Worm (Caenorhabditis elegans): Measurements from ENCODE around the gene Y51H4A.22.

The Y51H4A.22 gene

DNA sequence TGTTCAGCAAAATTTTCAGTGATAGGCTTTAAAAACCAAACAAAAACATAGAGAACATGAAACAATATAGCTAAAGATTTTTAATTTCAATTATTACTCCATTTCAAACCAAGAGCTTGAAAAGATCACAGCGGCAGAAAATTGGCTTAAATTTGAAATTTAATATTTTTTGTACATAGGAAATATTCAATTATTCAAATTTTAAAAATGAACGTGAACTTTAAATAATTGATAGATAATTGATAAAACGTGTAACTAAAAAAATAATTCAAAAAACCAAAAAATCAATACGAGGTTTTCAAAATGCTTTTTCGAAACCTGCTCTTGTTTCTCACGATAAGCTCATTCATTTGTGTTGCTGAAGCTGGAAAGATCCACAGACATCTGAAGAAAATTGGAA lies at the start of gene Y51H4A.22:
Gene Y51H4A.22 (plus strand): TSS at position 301 of the 400 bp plus-strand sequence.
- TF ChIP-seq eyg-1 (tag; optimal IDR thresholded peaks at IDR 0.05) (no peak), hlh-13 (GFP tag; optimal IDR thresholded peaks at IDR 0.05) (no peak), hlh-8 (tag; optimal IDR thresholded peaks at IDR 0.05) (no peak), ceh-2 (tag; optimal IDR thresholded peaks at IDR 0.05) (no peak), syd-9 (tag; optimal IDR thresholded peaks at IDR 0.05) (no peak), sox-2 (GFP tag; IDR thresholded peaks at IDR 0.05) (no peak), K02D7.2 (tag; optimal IDR thresholded peaks at IDR 0.05) (no peak), tbx-7 (tag; optimal IDR thresholded peaks at IDR 0.05) (no peak), Y22D7AL.16 (tag; optimal IDR thresholded peaks at IDR 0.05) (no peak)

DNA sequence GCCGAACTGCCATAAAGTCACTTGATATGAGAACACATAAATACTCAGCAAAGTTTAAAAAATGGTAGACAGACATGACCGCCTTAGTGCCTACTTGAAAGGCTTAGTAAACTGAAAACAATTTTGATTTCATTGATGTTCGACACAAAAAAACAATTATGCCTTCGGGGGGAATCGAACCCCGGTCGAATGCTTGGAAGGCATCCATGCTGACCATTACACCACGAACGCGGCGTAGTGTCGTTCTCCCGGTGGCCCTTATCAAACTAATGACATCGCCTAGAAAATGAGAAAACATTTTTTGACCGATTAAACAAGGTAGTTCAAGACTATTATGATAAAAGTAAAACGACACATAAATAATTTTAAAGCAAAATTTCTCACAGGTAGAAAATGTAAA lies 36.3 kb upstream of the Y51H4A.22 start:
- TF ChIP-seq madf-2 (tag; optimal IDR thresholded peaks at IDR 0.05) (peak; percentile 48), Y22D7AL.16 (tag; optimal IDR thresholded peaks at IDR 0.05) (no peak), ceh-19 (GFP tag; optimal IDR thresholded peaks at IDR 0.05) (peak; percentile 33), ttx-3 (tag; optimal IDR thresholded peaks at IDR 0.05) (peak; percentile 29), ref-2 (tag; optimal IDR thresholded peaks at IDR 0.05) (no peak), tbx-2 (tag; optimal IDR thresholded peaks at IDR 0.05) (peak; percentile 7), ceh-2 (tag; optimal IDR thresholded peaks at IDR 0.05) (no peak), elt-2 (tag; optimal IDR thresholded peaks at IDR 0.05) (peak; percentile 47), ceh-6 (GFP tag; optimal IDR thresholded peaks at IDR 0.05) (peak; percentile 34), C38D4.7 (GFP tag; optimal IDR thresholded peaks at IDR 0.05) (peak; percentile 19), T23F11.4 (GFP tag; optimal IDR thresholded peaks at IDR 0.05) (no peak), nhr-232 (tag; optimal IDR thresholded peaks at IDR 0.05) (peak; percentile 32), sox-4 (tag; optimal IDR thresholded peaks at IDR 0.05) (peak; percentile 1), nfya-1 (tag; optimal IDR thresholded peaks at IDR 0.05) (peak; percentile 15), hlh-6 (tag; optimal IDR thresholded peaks at IDR 0.05) (no peak), che-1 (tag; optimal IDR thresholded peaks at IDR 0.05) (peak; percentile 31), C08G9.2 (tag; optimal IDR thresholded peaks at IDR 0.05) (peak; percentile 7), ceh-30 (tag; optimal IDR thresholded peaks at IDR 0.05) (no peak), unc-3 (GFP tag; conservative IDR thresholded peaks at IDR 0.05) (0 out of 2 replicates have a peak, but pooled peaks have one; percentile 32), unc-3 (tag; optimal IDR thresholded peaks at IDR 0.05) (no peak), K09A11.1 (tag; optimal IDR thresholded peaks at IDR 0.05; ENCODE audit: insufficient read depth) (no peak)

DNA sequence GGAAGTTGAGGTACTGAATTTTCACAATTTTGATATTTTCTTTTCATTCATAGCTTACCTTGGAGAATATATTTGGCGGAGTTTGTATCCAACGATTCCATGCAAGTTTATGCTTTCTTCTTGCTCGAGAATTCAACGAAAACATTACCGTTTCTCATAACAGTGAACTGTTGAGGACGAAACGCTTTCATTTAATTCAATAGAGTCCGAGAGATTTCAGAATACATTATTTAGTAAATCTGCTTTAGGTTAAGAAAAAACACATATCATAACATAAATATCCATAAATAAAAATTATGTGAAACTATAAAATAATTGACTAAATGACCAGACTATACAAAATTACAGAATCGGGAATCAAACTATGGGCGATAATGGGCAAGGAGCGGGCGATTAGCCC lies 25.9 kb upstream of the Y51H4A.22 start, which contains the start of gene Y51H4A.941:
Gene Y51H4A.941 (minus strand): TSS at position 101 of the 400 bp plus-strand sequence.
- TF ChIP-seq sox-2 (GFP tag; IDR thresholded peaks at IDR 0.05) (no peak), ceh-9 (tag; optimal IDR thresholded peaks at IDR 0.05) (no peak), eyg-1 (tag; optimal IDR thresholded peaks at IDR 0.05) (no peak), gmeb-2 (tag; optimal IDR thresholded peaks at IDR 0.05) (no peak), ceh-2 (tag; optimal IDR thresholded peaks at IDR 0.05) (no peak), npax-4 (tag; optimal IDR thresholded peaks at IDR 0.05) (no peak), C38D4.7 (GFP tag; optimal IDR thresholded peaks at IDR 0.05) (no peak), unc-42 (tag; optimal IDR thresholded peaks at IDR 0.05) (no peak), pqm-1 (tag; optimal IDR thresholded peaks at IDR 0.05) (no peak), ets-4 (tag; optimal IDR thresholded peaks at IDR 0.05) (no peak), unc-86 (tag; optimal IDR thresholded peaks at IDR 0.05) (no peak), elt-2 (tag; optimal IDR thresholded peaks at IDR 0.05) (no peak), pha-2 (tag; optimal IDR thresholded peaks at IDR 0.05) (no peak), hlh-30 (tag; optimal IDR thresholded peaks at IDR 0.05; ENCODE audit: insufficient read depth) (no peak), mec-3 (tag; optimal IDR thresholded peaks at IDR 0.05; ENCODE audit: borderline replicate concordance) (no peak), elt-4 (tag; optimal IDR thresholded peaks at IDR 0.05) (no peak), ttx-3 (tag; optimal IDR thresholded peaks at IDR 0.05) (no peak), ref-2 (tag; optimal IDR thresholded peaks at IDR 0.05) (no peak), ahr-1 (tag; optimal IDR thresholded peaks at IDR 0.05) (no peak)

Measured in whole organism, late embryonic.